Fruit fly (Drosophila melanogaster) whole organism, embryonic: ENCODE measurements around the gene BckdhA.

Source experiments
- Adf1 ChIP-seq: fragments of 200-800 bp; sonication (Bioruptor generic); IDR thresholded peaks from 2 replicates; pipeline ENCODE4 v1.3.6; 2022; ENCODE audit warnings: missing biosample characterization, missing genetic modification characterization
- Antp ChIP-seq: fragments of 200-800 bp; sonication (Bioruptor generic); optimal IDR thresholded peaks from 3 replicates; lab custom pipeline; 2016; ENCODE audit warnings: missing biosample characterization, missing genetic modification characterization
- BtbVII ChIP-seq: fragments of 200-800 bp; sonication (Bioruptor generic); optimal IDR thresholded peaks from 3 replicates; lab custom pipeline; 2017; ENCODE audit warnings: missing biosample characterization, mild to moderate bottlenecking, missing genetic modification characterization
- C15 ChIP-seq: fragments of 200-800 bp; sonication (Bioruptor generic); IDR thresholded peaks from 3 replicates; pipeline ENCODE4 v1.3.6; 2022; ENCODE audit warnings: missing biosample characterization, missing genetic modification characterization
- CG10147 ChIP-seq: fragments of 200-800 bp; sonication (Bioruptor generic); optimal IDR thresholded peaks from 2 replicates; lab custom pipeline; 2019; ENCODE audit warnings: missing biosample characterization, mild to moderate bottlenecking, missing genetic modification characterization, moderate library complexity
- CG10209 ChIP-seq: fragments of 200-800 bp; sonication (Bioruptor generic); optimal IDR thresholded peaks from 3 replicates; lab custom pipeline; 2017; ENCODE audit warnings: missing biosample characterization, mild to moderate bottlenecking, missing genetic modification characterization, missing genetic modification reagents
- CG11695 ChIP-seq: fragments of 200-800 bp; sonication (Bioruptor generic); IDR thresholded peaks from 3 replicates; pipeline ENCODE4 v1.3.6; 2022; ENCODE audit warnings: missing biosample characterization, missing genetic modification characterization
- CG12155 ChIP-seq: fragments of 200-800 bp; sonication (Bioruptor generic); optimal IDR thresholded peaks from 3 replicates; lab custom pipeline; 2016; ENCODE audit warnings: missing biosample characterization, missing genetic modification characterization
- CG14667 ChIP-seq: fragments of 200-800 bp; sonication (Bioruptor generic); IDR thresholded peaks from 2 replicates; pipeline ENCODE4 v1.3.6; 2022; ENCODE audit warnings: missing biosample characterization, missing genetic modification characterization
- CG1647 ChIP-seq: fragments of 200-800 bp; sonication (Bioruptor generic); optimal IDR thresholded peaks from 3 replicates; lab custom pipeline; 2016; ENCODE audit warnings: missing biosample characterization, missing genetic modification characterization
- CG17385 ChIP-seq: fragments of 200-800 bp; sonication (Bioruptor generic); optimal IDR thresholded peaks from 3 replicates; lab custom pipeline; 2018; ENCODE audit warnings: missing biosample characterization, mild to moderate bottlenecking, missing genetic modification characterization
- CG18011 ChIP-seq: fragments of 200-800 bp; sonication (Bioruptor generic); optimal IDR thresholded peaks from 2 replicates; lab custom pipeline; 2017; ENCODE audit warnings: missing biosample characterization, missing genetic modification characterization, mild to moderate bottlenecking, moderate library complexity, missing genotype
- CG1832 ChIP-seq: fragments of 200-800 bp; sonication (Bioruptor generic); optimal IDR thresholded peaks from 2 replicates; lab custom pipeline; 2017; ENCODE audit warnings: missing biosample characterization, mild to moderate bottlenecking, missing genetic modification characterization, inconsistent platforms
- CG2116 ChIP-seq: fragments of 200-800 bp; sonication (Bioruptor generic); optimal IDR thresholded peaks from 3 replicates; lab custom pipeline; 2018; ENCODE audit warnings: missing biosample characterization, mild to moderate bottlenecking, missing genetic modification characterization
- CG2129 ChIP-seq: fragments of 200-800 bp; sonication (Bioruptor generic); IDR thresholded peaks from 2 replicates; pipeline ENCODE4 v1.3.6; 2022; ENCODE audit warnings: missing biosample characterization, missing genetic modification characterization; ENCODE audit not compliant: partially characterized antibody
- CG30020 ChIP-seq: fragments of 200-800 bp; optimal IDR thresholded peaks from 2 replicates; lab custom pipeline; 2019; ENCODE audit warnings: missing biosample characterization, mild to moderate bottlenecking, missing genetic modification characterization, moderate library complexity
- CG7357 ChIP-seq: fragments of 200-800 bp; sonication (Bioruptor generic); IDR thresholded peaks from 3 replicates; pipeline ENCODE4 v1.3.6; 2022; ENCODE audit warnings: missing biosample characterization, missing genetic modification characterization
- CG8089 ChIP-seq: fragments of 200-800 bp; sonication (Bioruptor generic); optimal IDR thresholded peaks from 3 replicates; lab custom pipeline; 2016; ENCODE audit warnings: missing biosample characterization, missing genetic modification characterization
- CG8388 ChIP-seq: fragments of 200-800 bp; sonication (Bioruptor generic); optimal IDR thresholded peaks from 2 replicates; lab custom pipeline; 2019; ENCODE audit warnings: missing biosample characterization, mild to moderate bottlenecking, missing genetic modification characterization, moderate library complexity
- CG8765 ChIP-seq: fragments of 200-800 bp; sonication (Bioruptor generic); IDR thresholded peaks from 2 replicates; pipeline ENCODE4 v1.3.6; 2022; ENCODE audit warnings: missing biosample characterization, missing genetic modification characterization
- CG9437 ChIP-seq: fragments of 200-800 bp; sonication (Bioruptor generic); optimal IDR thresholded peaks from 2 replicates; lab custom pipeline; 2018; ENCODE audit warnings: missing biosample characterization, mild to moderate bottlenecking, missing genetic modification characterization
- Dip2 ChIP-seq: fragments of 200-800 bp; sonication (Bioruptor generic); IDR thresholded peaks from 2 replicates; pipeline ENCODE4 v1.3.6; 2022; ENCODE audit warnings: missing biosample characterization, missing genetic modification characterization
- E2f2 ChIP-seq: fragments of 200-800 bp; sonication (Bioruptor generic); IDR thresholded peaks from 2 replicates; pipeline ENCODE4 v1.3.6; 2022; ENCODE audit warnings: missing biosample characterization, missing genetic modification characterization
- ERR ChIP-seq: fragments of 200-800 bp; sonication (Bioruptor generic); optimal IDR thresholded peaks from 2 replicates; lab custom pipeline; 2016; ENCODE audit warnings: missing biosample characterization, missing genetic modification characterization
- Fer2 ChIP-seq: fragments of 200-800 bp; sonication (Bioruptor generic); optimal IDR thresholded peaks from 2 replicates; lab custom pipeline; 2018; ENCODE audit warnings: missing biosample characterization, mild to moderate bottlenecking, missing genetic modification characterization, moderate library complexity
- H15 ChIP-seq: fragments of 200-800 bp; sonication (Bioruptor generic); IDR thresholded peaks from 3 replicates; pipeline ENCODE4 v1.3.6; 2022; ENCODE audit warnings: missing biosample characterization, missing genetic modification characterization
- HmgD ChIP-seq: fragments of 200-800 bp; sonication (Bioruptor generic); optimal IDR thresholded peaks from 3 replicates; lab custom pipeline; 2016; ENCODE audit warnings: missing biosample characterization, missing genetic modification characterization
- Hr51 ChIP-seq, 2 experiments: fragments of 200-800 bp; sonication (Bioruptor generic); optimal IDR thresholded peaks; 2 replicates in 1 of 2; 3 replicates in 1 of 2; lab custom pipeline; 2016 to 2018; ENCODE audit warnings: missing biosample characterization in 2 of 2, missing genetic modification characterization in 2 of 2, mild to moderate bottlenecking in 1 of 2, moderate library complexity in 1 of 2
- Lhr ChIP-seq: fragments of 200-800 bp; sonication (Bioruptor generic); optimal IDR thresholded peaks from 3 replicates; lab custom pipeline; 2017; ENCODE audit warnings: mild to moderate bottlenecking, missing biosample characterization, missing genetic modification reagents, missing genetic modification characterization
- Rx ChIP-seq: fragments of 200-800 bp; sonication (Bioruptor generic); IDR thresholded peaks from 2 replicates; pipeline ENCODE4 v1.3.6; 2022; ENCODE audit warnings: missing biosample characterization, missing genetic modification characterization
- Sin3A ChIP-seq: fragments of >200 bp; optimal IDR thresholded peaks from 2 replicates; lab custom pipeline; 2018
- chm ChIP-seq: fragments of 200-800 bp; sonication (Bioruptor generic); IDR thresholded peaks from 2 replicates; pipeline ENCODE4 v1.3.6; 2022; ENCODE audit warnings: missing biosample characterization, missing genetic modification characterization
- eve ChIP-seq, 2 experiments: fragments of >200 bp; optimal IDR thresholded peaks; 2 replicates each; lab custom pipeline; 2017; ENCODE audit warnings: missing biosample characterization in 2 of 2, missing genetic modification characterization in 2 of 2
- fd3F ChIP-seq: fragments of 200-800 bp; sonication (Bioruptor generic); optimal IDR thresholded peaks from 2 replicates; lab custom pipeline; 2018; ENCODE audit warnings: missing biosample characterization, mild to moderate bottlenecking, missing genetic modification characterization, moderate library complexity
- gce ChIP-seq: fragments of 200-800 bp; sonication (Bioruptor generic); IDR thresholded peaks from 3 replicates; pipeline ENCODE4 v1.3.6; 2022; ENCODE audit warnings: missing biosample characterization, missing genetic modification characterization
- gem ChIP-seq: fragments of 200-800 bp; sonication (Bioruptor generic); optimal IDR thresholded peaks from 2 replicates; lab custom pipeline; 2019; ENCODE audit warnings: missing biosample characterization, mild to moderate bottlenecking, missing genetic modification characterization, moderate library complexity
- gt ChIP-seq: fragments of 200-800 bp; sonication (Bioruptor generic); IDR thresholded peaks from 2 replicates; pipeline ENCODE4 v1.3.6; 2022; ENCODE audit warnings: missing biosample characterization, missing genetic modification characterization
- kni ChIP-seq: fragments of 200-800 bp; sonication (Bioruptor generic); optimal IDR thresholded peaks from 3 replicates; lab custom pipeline; 2017; ENCODE audit warnings: mild to moderate bottlenecking, missing biosample characterization, missing genetic modification reagents, missing genetic modification characterization
- maf-S ChIP-seq: fragments of 200-800 bp; sonication (Bioruptor generic); optimal IDR thresholded peaks from 2 replicates; lab custom pipeline; 2016; ENCODE audit warnings: missing biosample characterization, missing genetic modification characterization
- nerfin-1 ChIP-seq: fragments of 200-800 bp; sonication (Bioruptor generic); optimal IDR thresholded peaks from 3 replicates; lab custom pipeline; 2019; ENCODE audit warnings: missing biosample characterization, mild to moderate bottlenecking, missing genetic modification characterization, moderate library complexity
- org-1 ChIP-seq: fragments of 200-800 bp; sonication (Bioruptor generic); optimal IDR thresholded peaks from 2 replicates; lab custom pipeline; 2017; ENCODE audit warnings: missing biosample characterization, missing genetic modification characterization
- peb ChIP-seq: fragments of 200-800 bp; sonication (Bioruptor generic); IDR thresholded peaks from 2 replicates; pipeline ENCODE4 v1.3.6; 2022; ENCODE audit warnings: missing biosample characterization, missing genetic modification characterization
- prd ChIP-seq, 3 experiments: fragments of >200 bp in 2 of 3; fragments of 200-800 bp in 1 of 3; sonication (Bioruptor generic) in 1 of 3; optimal IDR thresholded peaks in 2 of 3; IDR thresholded peaks in 1 of 3; 2 replicates in 2 of 3; 3 replicates in 1 of 3; pipeline versions ENCODE4 v1.3.6 to Lab custom; 2017 to 2022; ENCODE audit warnings: missing biosample characterization in 1 of 3, missing genetic modification characterization in 1 of 3
- pum ChIP-seq: fragments of 200-800 bp; sonication (Bioruptor generic); optimal IDR thresholded peaks from 2 replicates; lab custom pipeline; 2016; ENCODE audit warnings: missing biosample characterization, missing genetic modification characterization
- scrt ChIP-seq: fragments of 200-800 bp; sonication (Bioruptor generic); optimal IDR thresholded peaks from 2 replicates; lab custom pipeline; 2018; ENCODE audit warnings: missing biosample characterization, mild to moderate bottlenecking, missing genetic modification characterization, moderate library complexity
- sens-2 ChIP-seq: fragments of 200-800 bp; sonication (Bioruptor generic); IDR thresholded peaks from 2 replicates; pipeline ENCODE4 v1.3.6; 2022; ENCODE audit warnings: missing biosample characterization, missing genetic modification characterization
- sima ChIP-seq: fragments of 200-800 bp; sonication (Bioruptor generic); optimal IDR thresholded peaks from 2 replicates; lab custom pipeline; 2016; ENCODE audit warnings: missing biosample characterization, missing genetic modification characterization
- stwl ChIP-seq: fragments of 200-800 bp; sonication (Bioruptor generic); optimal IDR thresholded peaks from 3 replicates; lab custom pipeline; 2018; ENCODE audit warnings: missing biosample characterization, mild to moderate bottlenecking, missing genetic modification characterization, moderate library complexity
- unpg ChIP-seq: fragments of 200-800 bp; sonication (Bioruptor generic); optimal IDR thresholded peaks from 3 replicates; lab custom pipeline; 2018; ENCODE audit warnings: missing biosample characterization, mild to moderate bottlenecking, missing genetic modification characterization, moderate library complexity

Gene BckdhA

dm6 chr3R:9577382-9578137 lies 22.0 kb downstream of the BckdhA start, which contains the start of the genes Kap-alpha3 and Son (continued):
- TF ChIP-seq CG1832 (GFP tag; lab: Kevin White, UChicago) (no peak), unpg (peak; percentile 82), pum (GFP tag; lab: Kevin White, UChicago) (peak; percentile 92), Hr51 (GFP tag; optimal IDR thresholded peaks at IDR 0.05; lab: Kevin White, UChicago) (peak; percentile 86 to 95), CG11695 (peak; percentile 79), CG7357 (GFP tag; lab: Robert Waterston, UW) (peak; percentile 71), CG8388 (GFP tag; lab: Kevin White, UChicago) (peak; percentile 84), C15 (peak; percentile 80; the same call in 2 of the 3 replicates), peb (GFP tag; lab: Robert Waterston, UW) (peak; percentile 67; the same call in 1 of the 2 replicates), Adf1 (GFP tag; lab: Robert Waterston, UW) (peak; percentile 59), BtbVII (GFP tag; lab: Kevin White, UChicago) (peak; percentile 92), Dip2 (no peak), CG10209 (peak; percentile 93), Sin3A (lab: Kevin White, UChicago) (peak; percentile 97), Lhr (peak; percentile 93), gce (GFP tag; lab: Robert Waterston, UW) (peak; percentile 83), CG18011 (GFP tag; lab: Kevin White, UChicago) (peak; percentile 80), sima (GFP tag; lab: Kevin White, UChicago) (peak; percentile 62), scrt (GFP tag; lab: Kevin White, UChicago) (peak; percentile 85), CG17385 (GFP tag; lab: Kevin White, UChicago) (peak; percentile 93), kni (GFP tag; lab: Kevin White, UChicago) (peak; percentile 98), CG1647 (GFP tag; lab: Kevin White, UChicago) (peak; percentile 91), ERR (GFP tag; lab: Kevin White, UChicago) (peak; percentile 85), CG14667 (peak; percentile 80), prd (optimal IDR thresholded peaks at IDR 0.05; lab: Kevin White, UChicago) (no peak), prd (GFP tag; IDR thresholded peaks at IDR 0.05; lab: Robert Waterston, UW) (peak; percentile 89), stwl (tag; lab: Kevin White, UChicago) (peak; percentile 81), CG2116 (GFP tag; lab: Kevin White, UChicago) (peak; percentile 99), CG12155 (peak; percentile 89), fd3F (GFP tag; lab: Kevin White, UChicago) (peak; percentile 86), gt (GFP tag; lab: Robert Waterston, UW) (peak; percentile 82), CG2129 (GFP tag; lab: Robert Waterston, UW) (peak; percentile 75), E2f2 (GFP tag; lab: Robert Waterston, UW) (peak; percentile 72), chm (GFP tag; lab: Robert Waterston, UW) (peak; percentile 90), CG30020 (peak; percentile 89), CG8089 (GFP tag; lab: Kevin White, UChicago) (peak; percentile 93), nerfin-1 (peak; percentile 90), Fer2 (peak; percentile 92), Rx (peak; percentile 87), eve (GFP tag; optimal IDR thresholded peaks at IDR 0.05; lab: Kevin White, UChicago) (no peak), CG8765 (GFP tag; lab: Robert Waterston, UW) (peak; percentile 73), CG9437 (GFP tag; lab: Kevin White, UChicago) (peak; percentile 97), CG10147 (GFP tag; lab: Kevin White, UChicago) (peak; percentile 90), Antp (peak; percentile 91), sens-2 (peak; percentile 94), H15 (GFP tag; lab: Robert Waterston, UW) (peak; percentile 92), maf-S (peak; percentile 92), HmgD (peak; percentile 84), gem (tag; lab: Kevin White, UChicago) (peak; percentile 88), org-1 (GFP tag; lab: Kevin White, UChicago) (peak; percentile 78)
